Fruit fly (Drosophila melanogaster) whole organism, pupa: ENCODE data around the gene lectin-24Db.

Source experiments
- CG10348 ChIP-seq: fragments of 200-800 bp; sonication (Bioruptor generic); IDR thresholded peaks from 2 replicates; pipeline ENCODE4 v1.3.6; 2022; ENCODE audit warnings: missing biosample characterization, missing genetic modification characterization
- CG12605 ChIP-seq: fragments of 200-800 bp; sonication (Bioruptor generic); IDR thresholded peaks from 2 replicates; pipeline ENCODE4 v1.3.6; 2022; ENCODE audit warnings: missing biosample characterization, missing genetic modification characterization
- CG13204 ChIP-seq: fragments of 200-800 bp; sonication (Bioruptor generic); optimal IDR thresholded peaks from 2 replicates; lab custom pipeline; 2018; ENCODE audit warnings: missing biosample characterization, mild to moderate bottlenecking, missing genetic modification characterization, moderate library complexity
- CG14655 ChIP-seq: fragments of 200-800 bp; sonication (Bioruptor generic); optimal IDR thresholded peaks from 3 replicates; lab custom pipeline; 2017; ENCODE audit warnings: mild to moderate bottlenecking, missing biosample characterization, missing genetic modification reagents, missing genetic modification characterization
- CG15710 ChIP-seq: fragments of 200-800 bp; sonication (Bioruptor generic); optimal IDR thresholded peaks from 2 replicates; lab custom pipeline; 2018; ENCODE audit warnings: missing biosample characterization, mild to moderate bottlenecking, missing genetic modification characterization, moderate library complexity
- CG17806 ChIP-seq: fragments of 200-800 bp; sonication (Bioruptor generic); optimal IDR thresholded peaks from 2 replicates; lab custom pipeline; 2018; ENCODE audit warnings: missing biosample characterization, mild to moderate bottlenecking, missing genetic modification characterization, moderate library complexity
- CG32121 ChIP-seq: fragments of 200-800 bp; sonication (Bioruptor generic); IDR thresholded peaks from 2 replicates; pipeline ENCODE4 v1.3.6; 2022; ENCODE audit warnings: missing biosample characterization, missing genetic modification characterization
- CG34367 ChIP-seq: fragments of 200-800 bp; sonication (Bioruptor generic); optimal IDR thresholded peaks from 2 replicates; lab custom pipeline; 2018; ENCODE audit warnings: missing biosample characterization, mild to moderate bottlenecking, missing genetic modification characterization
- CG4496 ChIP-seq: fragments of 200-800 bp; sonication (Bioruptor generic); IDR thresholded peaks from 3 replicates; pipeline ENCODE4 v1.3.6; 2022; ENCODE audit warnings: missing biosample characterization, missing genetic modification characterization
- CG8159 ChIP-seq: fragments of 200-800 bp; sonication (Bioruptor generic); optimal IDR thresholded peaks from 3 replicates; lab custom pipeline; 2018; ENCODE audit warnings: missing biosample characterization, mild to moderate bottlenecking, missing genetic modification characterization, moderate library complexity
- CG8301 ChIP-seq: fragments of 200-800 bp; sonication (Bioruptor generic); optimal IDR thresholded peaks from 2 replicates; lab custom pipeline; 2018; ENCODE audit warnings: missing biosample characterization, mild to moderate bottlenecking, missing genetic modification characterization
- CG9948 ChIP-seq: fragments of 200-800 bp; sonication (Bioruptor generic); optimal IDR thresholded peaks from 2 replicates; lab custom pipeline; 2018; ENCODE audit warnings: missing biosample characterization, mild to moderate bottlenecking, missing genetic modification characterization, moderate library complexity
- D1 ChIP-seq: fragments of 200-800 bp; sonication (Bioruptor generic); optimal IDR thresholded peaks from 2 replicates; lab custom pipeline; 2018; ENCODE audit warnings: missing biosample characterization, mild to moderate bottlenecking, missing genetic modification characterization, moderate library complexity
- EcR ChIP-seq: fragments of 200-800 bp; sonication (Bioruptor generic); optimal IDR thresholded peaks from 3 replicates; lab custom pipeline; 2019; ENCODE audit warnings: missing biosample characterization, missing genetic modification characterization, mild to moderate bottlenecking, moderate library complexity, missing genetic modification reagents
- Ets98B ChIP-seq: fragments of 200-800 bp; sonication (Bioruptor generic); IDR thresholded peaks from 2 replicates; pipeline ENCODE4 v1.3.6; 2022; ENCODE audit warnings: missing biosample characterization, missing genetic modification characterization
- Pif1A ChIP-seq: fragments of 200-800 bp; sonication (Bioruptor generic); optimal IDR thresholded peaks from 3 replicates; lab custom pipeline; 2016; ENCODE audit warnings: missing biosample characterization, missing genetic modification characterization
- Pif1B ChIP-seq: fragments of 200-800 bp; sonication (Bioruptor generic); optimal IDR thresholded peaks from 3 replicates; lab custom pipeline; 2016; ENCODE audit warnings: missing biosample characterization, missing genetic modification characterization
- Snoo ChIP-seq: fragments of 200-800 bp; sonication (Bioruptor generic); optimal IDR thresholded peaks from 3 replicates; lab custom pipeline; 2017; ENCODE audit warnings: missing biosample characterization, mild to moderate bottlenecking, missing genetic modification characterization, inconsistent platforms
- fd96Ca ChIP-seq: fragments of 200-800 bp; sonication (Bioruptor generic); IDR thresholded peaks from 3 replicates; pipeline ENCODE4 v1.3.6; 2022; ENCODE audit warnings: missing biosample characterization, missing genetic modification characterization
- gl ChIP-seq: fragments of 200-800 bp; sonication (Bioruptor generic); optimal IDR thresholded peaks from 2 replicates; lab custom pipeline; 2018; ENCODE audit warnings: missing biosample characterization, mild to moderate bottlenecking, missing genetic modification characterization
- rn ChIP-seq: fragments of 200-800 bp; sonication (Bioruptor generic); IDR thresholded peaks from 2 replicates; pipeline ENCODE4 v1.3.6; 2022; ENCODE audit warnings: missing biosample characterization, missing genetic modification characterization

lectin-24Db gene

dm6 chr2L:4222921-4223279 is 35.0 kb downstream of the lectin-24Db start:
- TF ChIP-seq Pif1A (GFP tag; lab: Kevin White, UChicago) (peak; percentile 72), D1 (tag; lab: Kevin White, UChicago) (peak; percentile 85), CG34367 (tag; lab: Kevin White, UChicago) (peak; percentile 91), CG8301 (tag; lab: Kevin White, UChicago) (peak; percentile 72), Ets98B (GFP tag; lab: Robert Waterston, UW) (peak; percentile 19; the same call in 1 of the 2 replicates), CG10348 (GFP tag; lab: Robert Waterston, UW) (no peak), CG4496 (GFP tag; lab: Robert Waterston, UW) (peak; percentile 73), CG13204 (peak; percentile 85), CG9948 (tag; lab: Kevin White, UChicago) (peak; percentile 95), EcR (no peak), Snoo (tag; lab: Kevin White, UChicago) (peak; percentile 73), CG8159 (tag; lab: Kevin White, UChicago) (peak; percentile 94), Pif1B (GFP tag; lab: Kevin White, UChicago) (peak; percentile 87), CG15710 (peak; percentile 94), gl (peak; percentile 74), fd96Ca (GFP tag; lab: Robert Waterston, UW) (peak; percentile 75), CG12605 (GFP tag; lab: Robert Waterston, UW) (peak; percentile 49), CG17806 (tag; lab: Kevin White, UChicago) (peak; percentile 94), CG32121 (GFP tag; lab: Robert Waterston, UW) (no peak), CG14655 (GFP tag; lab: Kevin White, UChicago) (peak; percentile 93), rn (GFP tag; lab: Robert Waterston, UW) (peak; percentile 40)
- TF ChIP-seq, all 21 proteins: peak for 18

dm6 chr2L:4224158-4224799 is 36.4 kb downstream of the lectin-24Db start:
- no peak for TF ChIP-seq fd96Ca (GFP tag; lab: Robert Waterston, UW)
- TF ChIP-seq CG4496 (GFP tag; lab: Robert Waterston, UW), result 0 out of 3 replicates have a peak, but pooled peaks have one; percentile 36
- no peak for TF ChIP-seq rn (GFP tag; lab: Robert Waterston, UW)
- no peak for TF ChIP-seq gl
- no peak for TF ChIP-seq Pif1A (GFP tag; lab: Kevin White, UChicago)

dm6 chr2L:4226792-4227191 is 38.9 kb downstream of the lectin-24Db start, which contains the start of gene CG3702:
TSS of gene CG3702 (minus strand) at chr2L:4227097.
- TF ChIP-seq CG15710 (peak; percentile 3), CG4496 (GFP tag; lab: Robert Waterston, UW) (no peak)

dm6 chr2L:4227546-4227945 is 39.6 kb downstream of the lectin-24Db start, which contains the start of gene RpL40:
TSS of gene RpL40 (plus strand) at chr2L:4227699.
- TF ChIP-seq CG9948 (tag; lab: Kevin White, UChicago) (no peak), Snoo (tag; lab: Kevin White, UChicago) (peak; percentile 6), CG4496 (GFP tag; lab: Robert Waterston, UW) (no peak), Pif1B (GFP tag; lab: Kevin White, UChicago) (peak; percentile 14), CG8301 (tag; lab: Kevin White, UChicago) (no peak), fd96Ca (GFP tag; lab: Robert Waterston, UW) (no peak), gl (no peak), CG17806 (tag; lab: Kevin White, UChicago) (no peak), CG12605 (GFP tag; lab: Robert Waterston, UW) (no peak)

dm6 chr2L:4230562-4230961 is 42.6 kb downstream of the lectin-24Db start:
- TF ChIP-seq CG8301 (tag; lab: Kevin White, UChicago) (no peak), CG32121 (GFP tag; lab: Robert Waterston, UW) (no peak), CG10348 (GFP tag; lab: Robert Waterston, UW) (no peak), CG17806 (tag; lab: Kevin White, UChicago) (no peak), CG4496 (GFP tag; lab: Robert Waterston, UW) (no peak), CG8159 (tag; lab: Kevin White, UChicago) (no peak), Pif1A (GFP tag; lab: Kevin White, UChicago) (no peak), Pif1B (GFP tag; lab: Kevin White, UChicago) (no peak), gl (no peak), CG12605 (GFP tag; lab: Robert Waterston, UW) (no peak), Snoo (tag; lab: Kevin White, UChicago) (no peak), fd96Ca (GFP tag; lab: Robert Waterston, UW) (no peak), CG34367 (tag; lab: Kevin White, UChicago) (no peak), EcR (no peak), CG14655 (GFP tag; lab: Kevin White, UChicago) (no peak), rn (GFP tag; lab: Robert Waterston, UW) (no peak), CG9948 (tag; lab: Kevin White, UChicago) (no peak), Ets98B (GFP tag; lab: Robert Waterston, UW) (no peak)
